Fruit fly (Drosophila melanogaster) whole organism, embryonic: Measurements from ENCODE around the gene CG44362.

ENCODE experiments used
- Adf1 ChIP-seq: fragments of 200-800 bp; sonication (Bioruptor generic); IDR thresholded peaks from 2 replicates; pipeline ENCODE4 v1.3.6; 2022; ENCODE audit warnings: missing biosample characterization, missing genetic modification characterization
- B-H1 ChIP-seq: fragments of 200-800 bp; sonication (Bioruptor generic); IDR thresholded peaks from 3 replicates; pipeline ENCODE4 v1.3.6; 2022; ENCODE audit warnings: missing biosample characterization, missing genetic modification characterization
- C15 ChIP-seq: fragments of 200-800 bp; sonication (Bioruptor generic); IDR thresholded peaks from 3 replicates; pipeline ENCODE4 v1.3.6; 2022; ENCODE audit warnings: missing biosample characterization, missing genetic modification characterization
- CG12236 ChIP-seq: fragments of 200-800 bp; sonication (Bioruptor generic); optimal IDR thresholded peaks from 2 replicates; lab custom pipeline; 2016; ENCODE audit warnings: missing biosample characterization, missing genetic modification characterization
- CG14965 ChIP-seq: fragments of 200-800 bp; sonication (Bioruptor generic); optimal IDR thresholded peaks from 2 replicates; lab custom pipeline; 2016; ENCODE audit warnings: missing biosample characterization, missing genetic modification characterization, borderline replicate concordance
- CG17361 ChIP-seq: fragments of 200-800 bp; sonication (Bioruptor generic); IDR thresholded peaks from 3 replicates; pipeline ENCODE4 v1.3.6; 2022; ENCODE audit warnings: missing biosample characterization, missing genetic modification characterization
- CG3838 ChIP-seq: fragments of 200-800 bp; sonication (Bioruptor generic); optimal IDR thresholded peaks from 3 replicates; lab custom pipeline; 2016; ENCODE audit warnings: missing biosample characterization, missing genetic modification characterization
- CG7556 ChIP-seq: fragments of 200-800 bp; sonication (Bioruptor generic); optimal IDR thresholded peaks from 2 replicates; lab custom pipeline; 2017; ENCODE audit warnings: missing biosample characterization, mild to moderate bottlenecking, missing genetic modification characterization
- CG7963 ChIP-seq: fragments of 200-800 bp; sonication (Bioruptor generic); IDR thresholded peaks from 3 replicates; pipeline ENCODE4 v1.3.6; 2022; ENCODE audit warnings: missing biosample characterization, missing genetic modification characterization; ENCODE audit not compliant: partially characterized antibody
- CG8089 ChIP-seq: fragments of 200-800 bp; sonication (Bioruptor generic); optimal IDR thresholded peaks from 3 replicates; lab custom pipeline; 2016; ENCODE audit warnings: missing biosample characterization, missing genetic modification characterization
- CG8388 ChIP-seq: fragments of 200-800 bp; sonication (Bioruptor generic); optimal IDR thresholded peaks from 2 replicates; lab custom pipeline; 2019; ENCODE audit warnings: missing biosample characterization, mild to moderate bottlenecking, missing genetic modification characterization, moderate library complexity
- CG9727 ChIP-seq: fragments of 200-800 bp; sonication (Bioruptor generic); optimal IDR thresholded peaks from 3 replicates; lab custom pipeline; 2017; ENCODE audit warnings: missing biosample characterization, mild to moderate bottlenecking, missing genetic modification characterization
- Chrac-16 ChIP-seq: fragments of 200-800 bp; sonication (Bioruptor generic); optimal IDR thresholded peaks from 3 replicates; lab custom pipeline; 2016; ENCODE audit warnings: missing biosample characterization, missing genetic modification characterization
- D ChIP-seq, 2 experiments: fragments of 200-800 bp in 1 of 2; fragments of >200 bp in 1 of 2; sonication (Bioruptor generic) in 1 of 2; optimal IDR thresholded peaks; 2 replicates in 1 of 2; 3 replicates in 1 of 2; lab custom pipeline; 2017; ENCODE audit warnings: mild to moderate bottlenecking in 1 of 2, missing biosample characterization in 1 of 2, missing genetic modification characterization in 1 of 2, missing genetic modification reagents in 1 of 2
- D19B ChIP-seq: fragments of 200-800 bp; sonication (Bioruptor generic); optimal IDR thresholded peaks from 2 replicates; lab custom pipeline; 2017; ENCODE audit warnings: missing biosample characterization, mild to moderate bottlenecking, missing genetic modification characterization
- Dll ChIP-seq: fragments of 200-800 bp; sonication (Bioruptor generic); IDR thresholded peaks from 4 replicates; pipeline ENCODE4 v1.3.6; 2022; ENCODE audit warnings: missing biosample characterization, missing genetic modification characterization; ENCODE audit not compliant: partially characterized antibody
- Dp ChIP-seq: fragments of 200-800 bp; sonication (Bioruptor generic); optimal IDR thresholded peaks from 2 replicates; lab custom pipeline; 2018; ENCODE audit warnings: missing biosample characterization, mild to moderate bottlenecking, missing genetic modification characterization, moderate library complexity
- HLH54F ChIP-seq: fragments of 200-800 bp; sonication (Bioruptor generic); optimal IDR thresholded peaks from 3 replicates; lab custom pipeline; 2016; ENCODE audit warnings: missing biosample characterization, missing genetic modification characterization
- Hr51 ChIP-seq, 2 experiments: fragments of 200-800 bp; sonication (Bioruptor generic); optimal IDR thresholded peaks; 2 replicates in 1 of 2; 3 replicates in 1 of 2; lab custom pipeline; 2016 to 2018; ENCODE audit warnings: missing biosample characterization in 2 of 2, missing genetic modification characterization in 2 of 2, mild to moderate bottlenecking in 1 of 2, moderate library complexity in 1 of 2
- Hr78 ChIP-seq, 2 experiments: fragments of 200-800 bp in 1 of 2; fragments of >200 bp in 1 of 2; sonication (Bioruptor generic) in 1 of 2; optimal IDR thresholded peaks; 2 replicates each; lab custom pipeline; 2017 to 2019; ENCODE audit warnings: missing biosample characterization in 2 of 2, missing genetic modification characterization in 2 of 2, mild to moderate bottlenecking in 1 of 2, moderate library complexity in 1 of 2
- Kr ChIP-seq: fragments of 200-800 bp; sonication (Bioruptor generic); optimal IDR thresholded peaks from 2 replicates; lab custom pipeline; 2017; ENCODE audit warnings: missing biosample characterization, mild to moderate bottlenecking, missing genetic modification characterization
- MESR4 ChIP-seq: fragments of 200-800 bp; sonication (Bioruptor generic); optimal IDR thresholded peaks from 2 replicates; lab custom pipeline; 2018; ENCODE audit warnings: missing biosample characterization, mild to moderate bottlenecking, missing genetic modification characterization, moderate library complexity
- Med ChIP-seq: fragments of 200-800 bp; sonication (Bioruptor generic); peaks from one replicate; lab custom pipeline; 2016; ENCODE audit warnings: missing biosample characterization, missing genetic modification characterization, mild to moderate bottlenecking, inconsistent platforms, moderate library complexity
- Meics ChIP-seq: fragments of 200-800 bp; sonication (Bioruptor generic); optimal IDR thresholded peaks from 2 replicates; lab custom pipeline; 2017; ENCODE audit warnings: missing biosample characterization, mild to moderate bottlenecking, missing genetic modification characterization
- Mes4 ChIP-seq: fragments of 200-800 bp; sonication (Bioruptor generic); optimal IDR thresholded peaks from 2 replicates; lab custom pipeline; 2016; ENCODE audit warnings: missing biosample characterization, missing genetic modification characterization
- Ptx1 ChIP-seq: fragments of 200-800 bp; sonication (Bioruptor generic); IDR thresholded peaks from 2 replicates; pipeline ENCODE4 v1.3.6; 2022; ENCODE audit warnings: missing biosample characterization, missing genetic modification characterization
- Sin3A ChIP-seq: fragments of >200 bp; optimal IDR thresholded peaks from 2 replicates; lab custom pipeline; 2018
- Sox100B ChIP-seq: fragments of 200-800 bp; sonication (Bioruptor generic); optimal IDR thresholded peaks from 3 replicates; lab custom pipeline; 2018; ENCODE audit warnings: missing biosample characterization, mild to moderate bottlenecking, missing genetic modification characterization
- Usf ChIP-seq: fragments of 200-800 bp; sonication (Bioruptor generic); optimal IDR thresholded peaks from 2 replicates; lab custom pipeline; 2017; ENCODE audit warnings: missing genotype, missing biosample characterization, missing genetic modification characterization
- ac ChIP-seq: fragments of 200-800 bp; sonication (Bioruptor generic); optimal IDR thresholded peaks from 3 replicates; lab custom pipeline; 2017; ENCODE audit warnings: missing biosample characterization, mild to moderate bottlenecking, missing genetic modification characterization
- amos ChIP-seq: fragments of 200-800 bp; sonication (Bioruptor generic); IDR thresholded peaks from 2 replicates; pipeline ENCODE4 v1.3.6; 2022; ENCODE audit warnings: missing biosample characterization, missing genetic modification characterization; ENCODE audit not compliant: partially characterized antibody
- ash1 ChIP-seq: fragments of 200-800 bp; sonication (Bioruptor generic); optimal IDR thresholded peaks from 2 replicates; lab custom pipeline; 2018; ENCODE audit warnings: missing biosample characterization, mild to moderate bottlenecking, missing genetic modification characterization
- da ChIP-seq: fragments of 200-800 bp; sonication (Bioruptor generic); optimal IDR thresholded peaks from 2 replicates; lab custom pipeline; 2016; ENCODE audit warnings: missing biosample characterization, missing genetic modification characterization
- danr ChIP-seq: fragments of 200-800 bp; sonication (Bioruptor generic); IDR thresholded peaks from 2 replicates; pipeline ENCODE4 v1.3.6; 2022; ENCODE audit warnings: missing biosample characterization, missing genetic modification characterization
- dm ChIP-seq: fragments of 200-800 bp; sonication (Bioruptor generic); optimal IDR thresholded peaks from 3 replicates; lab custom pipeline; 2016; ENCODE audit warnings: missing biosample characterization, missing genetic modification characterization
- dysf ChIP-seq: fragments of 200-800 bp; sonication (Bioruptor generic); IDR thresholded peaks from 3 replicates; pipeline ENCODE4 v1.3.6; 2022; ENCODE audit warnings: missing biosample characterization, missing genetic modification characterization
- en ChIP-seq: fragments of 200-800 bp; sonication (Bioruptor generic); optimal IDR thresholded peaks from 2 replicates; lab custom pipeline; 2016; ENCODE audit warnings: missing biosample characterization, missing genetic modification characterization
- ftz-f1 ChIP-seq: fragments of 200-800 bp; sonication (Bioruptor generic); optimal IDR thresholded peaks from 2 replicates; lab custom pipeline; 2016; ENCODE audit warnings: missing biosample characterization, missing genetic modification characterization
- gro ChIP-seq: fragments of 200-800 bp; sonication (Bioruptor generic); optimal IDR thresholded peaks from 2 replicates; lab custom pipeline; 2016; ENCODE audit warnings: missing biosample characterization, missing genetic modification characterization
- gt ChIP-seq: fragments of 200-800 bp; sonication (Bioruptor generic); IDR thresholded peaks from 2 replicates; pipeline ENCODE4 v1.3.6; 2022; ENCODE audit warnings: missing biosample characterization, missing genetic modification characterization
- lmd ChIP-seq: fragments of 200-800 bp; sonication (Bioruptor generic); IDR thresholded peaks from 2 replicates; pipeline ENCODE4 v1.3.6; 2022; ENCODE audit warnings: missing biosample characterization, missing genetic modification characterization
- nom ChIP-seq: fragments of 200-800 bp; sonication (Bioruptor generic); optimal IDR thresholded peaks from 2 replicates; lab custom pipeline; 2017; ENCODE audit warnings: missing biosample characterization, missing genetic modification characterization, mild to moderate bottlenecking, moderate library complexity, missing genetic modification reagents
- phol ChIP-seq: fragments of 200-800 bp; sonication (Bioruptor generic); optimal IDR thresholded peaks from 3 replicates; lab custom pipeline; 2018; ENCODE audit warnings: missing biosample characterization, mild to moderate bottlenecking, missing genetic modification characterization, moderate library complexity
- pita ChIP-seq: fragments of 200-800 bp; sonication (Bioruptor generic); optimal IDR thresholded peaks from 2 replicates; lab custom pipeline; 2017; ENCODE audit warnings: missing biosample characterization, mild to moderate bottlenecking, missing genetic modification characterization
- stwl ChIP-seq: fragments of 200-800 bp; sonication (Bioruptor generic); optimal IDR thresholded peaks from 3 replicates; lab custom pipeline; 2018; ENCODE audit warnings: missing biosample characterization, mild to moderate bottlenecking, missing genetic modification characterization, moderate library complexity
- ttk ChIP-seq: fragments of 200-800 bp; sonication (Bioruptor generic); IDR thresholded peaks from 2 replicates; pipeline ENCODE4 v2.1.2; 2022; ENCODE audit warnings: missing biosample characterization, missing genetic modification characterization
- unc-4 ChIP-seq: fragments of 200-800 bp; sonication (Bioruptor generic); IDR thresholded peaks from 2 replicates; pipeline ENCODE4 v1.3.6; 2022; ENCODE audit warnings: missing biosample characterization, missing genetic modification characterization; ENCODE audit not compliant: partially characterized antibody
- vnd ChIP-seq: fragments of 200-800 bp; sonication (Bioruptor generic); IDR thresholded peaks from 3 replicates; pipeline ENCODE4 v1.3.6; 2022; ENCODE audit warnings: missing biosample characterization, missing genetic modification characterization; ENCODE audit not compliant: partially characterized antibody
- z ChIP-seq: fragments of 200-800 bp; sonication (Bioruptor generic); IDR thresholded peaks from 3 replicates; pipeline ENCODE4 v1.3.6; 2022; ENCODE audit warnings: missing biosample characterization, missing genetic modification characterization
- zfh2 ChIP-seq: fragments of 200-800 bp; sonication (Bioruptor generic); optimal IDR thresholded peaks from 2 replicates; lab custom pipeline; 2016; ENCODE audit warnings: missing biosample characterization, missing genetic modification characterization

Gene CG44362

DNA sequence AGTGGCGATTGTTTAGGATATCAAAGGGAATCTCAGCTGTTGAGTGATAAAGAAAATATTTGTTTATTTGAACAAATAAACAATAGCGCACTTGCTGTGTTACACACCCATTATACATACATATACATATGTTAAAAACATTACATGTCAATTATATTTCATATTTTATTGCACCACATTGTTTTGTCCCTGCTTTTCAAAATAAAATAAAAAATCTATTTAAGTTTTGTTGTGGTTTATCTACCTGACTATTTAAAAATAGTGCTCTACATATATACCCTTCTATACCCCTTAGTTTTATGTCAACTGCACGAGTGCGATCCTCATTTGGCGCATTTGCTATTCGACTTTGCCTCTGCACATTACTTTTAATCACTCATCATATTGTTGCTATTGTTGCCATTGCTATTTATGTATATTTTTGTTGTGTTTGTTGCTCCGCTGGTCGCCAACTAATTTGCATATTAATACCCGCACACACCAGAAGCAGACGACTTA lies 47.4 kb upstream of the CG44362 start (continued):
- TF ChIP-seq Usf = peak; percentile 85
- TF ChIP-seq CG8388 (GFP tag; lab: Kevin White, UChicago) = peak; percentile 93
- no peak for TF ChIP-seq da
- TF ChIP-seq Sin3A (lab: Kevin White, UChicago) = no peak
- no peak for TF ChIP-seq z
- TF ChIP-seq CG12236 = peak; percentile 55
- TF ChIP-seq MESR4 (GFP tag; lab: Kevin White, UChicago) = peak; percentile 14
- no peak for TF ChIP-seq Dll (GFP tag; lab: Robert Waterston, UW)
- TF ChIP-seq CG9727 (GFP tag; lab: Kevin White, UChicago) = peak; percentile 85
- peak; percentile 88 for TF ChIP-seq Meics (GFP tag; lab: Kevin White, UChicago)
- TF ChIP-seq danr (GFP tag; lab: Robert Waterston, UW) = peak; percentile 90
- peak; percentile 83 for TF ChIP-seq ttk
- TF ChIP-seq CG8089 (GFP tag; lab: Kevin White, UChicago) = peak; percentile 38
- TF ChIP-seq Adf1 (GFP tag; lab: Robert Waterston, UW) = peak; percentile 45; the same call in 1 of the 2 replicates
- TF ChIP-seq unc-4 (GFP tag; lab: Robert Waterston, UW) = no peak
- TF ChIP-seq Dp (GFP tag; lab: Kevin White, UChicago) = no peak
- peak; percentile 5 for TF ChIP-seq stwl
- peak; percentile 97 for TF ChIP-seq D19B (GFP tag; lab: Kevin White, UChicago)
- peak; percentile 83; the same call in 2 of the 3 replicates for TF ChIP-seq CG17361 (GFP tag; lab: Robert Waterston, UW)
- peak; percentile 18 to 97 for TF ChIP-seq Hr51 (GFP tag; optimal IDR thresholded peaks at IDR 0.05; lab: Kevin White, UChicago)
- peak; percentile 66 for TF ChIP-seq zfh2 (GFP tag; lab: Kevin White, UChicago)
- no peak for TF ChIP-seq D (optimal IDR thresholded peaks at IDR 0.05; lab: Kevin White, UChicago)
- peak; percentile 92 for TF ChIP-seq D (GFP tag; optimal IDR thresholded peaks at IDR 0.05; lab: Kevin White, UChicago)
- TF ChIP-seq CG7556 = peak; percentile 80
- TF ChIP-seq Chrac-16 = peak; percentile 89
- TF ChIP-seq HLH54F (GFP tag; lab: Kevin White, UChicago) = peak; percentile 77
- no peak for TF ChIP-seq CG7963
- no peak for TF ChIP-seq ash1
- TF ChIP-seq ftz-f1 (GFP tag; lab: Kevin White, UChicago) = no peak
- TF ChIP-seq gt (GFP tag; lab: Robert Waterston, UW) = peak; percentile 52
- TF ChIP-seq vnd (GFP tag; lab: Robert Waterston, UW) = no peak
- peak; percentile 95 for TF ChIP-seq Ptx1 (GFP tag; lab: Robert Waterston, UW)
- TF ChIP-seq Sox100B (GFP tag; lab: Kevin White, UChicago) = peak; percentile 93
- TF ChIP-seq CG3838 (GFP tag; lab: Kevin White, UChicago) = peak; percentile 41
- no peak for TF ChIP-seq amos
- no peak for TF ChIP-seq CG14965 (GFP tag; lab: Kevin White, UChicago)
- TF ChIP-seq pita (GFP tag; lab: Kevin White, UChicago) = no peak
- peak; percentile 95 for TF ChIP-seq lmd (GFP tag; lab: Robert Waterston, UW)
- peak; percentile 35 for TF ChIP-seq ac (GFP tag; lab: Kevin White, UChicago)
- TF ChIP-seq Hr78 (GFP tag; optimal IDR thresholded peaks at IDR 0.05; lab: Kevin White, UChicago) = peak in 1 of 2 experiments; percentile 69
- TF ChIP-seq dysf (GFP tag; lab: Robert Waterston, UW) = peak; percentile 95
- peak; percentile 75; the same call in 1 of the 3 replicates for TF ChIP-seq C15 (GFP tag; lab: Robert Waterston, UW)
- no peak for TF ChIP-seq Kr (GFP tag; lab: Kevin White, UChicago)
- TF ChIP-seq phol (tag; lab: Kevin White, UChicago) = peak; percentile 96
- TF ChIP-seq B-H1 (GFP tag; lab: Robert Waterston, UW) = peak; percentile 87
- TF ChIP-seq dm (GFP tag; lab: Kevin White, UChicago) = peak; percentile 60
- no peak for TF ChIP-seq gro (GFP tag; lab: Kevin White, UChicago)
- TF ChIP-seq nom (GFP tag; lab: Kevin White, UChicago) = no peak
- TF ChIP-seq Mes4 (GFP tag; lab: Kevin White, UChicago) = peak; percentile 71
- TF ChIP-seq Med (GFP tag; lab: Kevin White, UChicago) = peak; percentile 43
- peak; percentile 19 for TF ChIP-seq en (GFP tag; lab: Kevin White, UChicago)
